Worm (Caenorhabditis elegans) whole organism, early embryonic: ENCODE results near the gene otpl-5.

Experiments used
- F13C5.2 ChIP-seq: sonication (generic microtip); optimal IDR thresholded peaks from 2 replicates; lab custom pipeline; 2017; ENCODE audit warnings: mild to moderate bottlenecking, missing genetic modification characterization, inconsistent platforms, missing compliant biosample characterization
- ceh-13 ChIP-seq: fragments of 200-800 bp; sonication (Bioruptor generic); optimal IDR thresholded peaks from 2 replicates; lab custom pipeline; 2018; ENCODE audit warnings: mild to moderate bottlenecking, missing genetic modification characterization, missing compliant biosample characterization
- ceh-36 ChIP-seq: sonication (generic microtip); optimal IDR thresholded peaks from 2 replicates; lab custom pipeline; 2016; ENCODE audit warnings: missing genetic modification characterization, inconsistent platforms, missing compliant biosample characterization
- hmg-4 ChIP-seq: fragments of 200-800 bp; sonication (Bioruptor generic); optimal IDR thresholded peaks from 2 replicates; lab custom pipeline; 2018; ENCODE audit warnings: mild to moderate bottlenecking, missing genetic modification characterization, missing compliant biosample characterization
- tbx-11 ChIP-seq: fragments of 200-800 bp; sonication (Bioruptor generic); IDR thresholded peaks from 2 replicates; pipeline ENCODE4 v1.3.6; 2022; ENCODE audit warnings: missing genetic modification characterization, missing compliant biosample characterization

DNA sequence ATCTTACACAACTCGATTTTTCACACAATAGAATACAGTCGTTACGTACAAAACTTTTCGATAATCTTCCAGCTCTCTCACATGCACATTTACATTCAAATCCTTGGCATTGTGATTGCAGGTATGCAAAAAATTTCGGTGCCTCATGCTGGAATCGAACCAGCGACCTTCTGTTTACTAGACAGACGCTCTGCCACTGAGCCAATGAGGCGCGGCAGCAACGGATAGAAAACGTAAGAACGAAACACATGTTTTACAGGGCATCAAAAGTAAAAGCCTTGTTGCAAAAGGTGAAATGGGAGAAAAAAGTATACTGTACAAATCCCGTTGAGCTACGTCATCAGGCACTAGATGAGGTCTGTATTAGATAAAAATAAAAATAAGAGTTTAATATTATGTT is 33.4 kb upstream of the otpl-5 start:
- TF ChIP-seq ceh-13 (GFP tag; lab: Kevin White, UChicago) (no peak), ceh-36 (tag; lab: Kevin White, UChicago) (no peak), tbx-11 (GFP tag; lab: Robert Waterston, UW) (no peak), F13C5.2 (no peak), hmg-4 (GFP tag; lab: Kevin White, UChicago) (no peak)
